Worm (Caenorhabditis elegans) whole organism, L1 larva: ENCODE measurements around the gene glp-1.

Experiments
- C04F5.9 ChIP-seq: sonication (generic microtip); optimal IDR thresholded peaks from 2 replicates; lab custom pipeline; 2016; ENCODE audit warnings: missing genetic modification characterization, missing compliant biosample characterization
- C16A3.4 ChIP-seq: fragments of 150-350 bp; optimal IDR thresholded peaks from 2 replicates; lab custom pipeline; 2014; ENCODE audit warnings: missing biosample characterization, missing genetic modification characterization
- C34B4.2 ChIP-seq: sonication (generic microtip); optimal IDR thresholded peaks from 2 replicates; lab custom pipeline; 2017; ENCODE audit warnings: mild to moderate bottlenecking, missing genetic modification characterization, missing compliant biosample characterization
- Y116A8C.19 ChIP-seq: sonication (generic microtip); optimal IDR thresholded peaks from 2 replicates; lab custom pipeline; 2016; ENCODE audit warnings: missing compliant biosample characterization, missing genetic modification characterization, borderline replicate concordance
- aha-1 ChIP-seq: fragments of 150-350 bp; optimal IDR thresholded peaks from 2 replicates; lab custom pipeline; 2014; ENCODE audit warnings: missing biosample characterization, missing genetic modification characterization
- aly-2 ChIP-seq: fragments of 150-350 bp; optimal IDR thresholded peaks from 2 replicates; lab custom pipeline; 2014; ENCODE audit warnings: missing biosample characterization, missing genetic modification characterization
- ama-1 ChIP-seq: fragments of 150-350 bp; optimal IDR thresholded peaks from 2 replicates; lab custom pipeline; 2014
- blmp-1 ChIP-seq: fragments of 150-350 bp; optimal IDR thresholded peaks from 2 replicates; lab custom pipeline; 2014; ENCODE audit warnings: missing biosample characterization, missing genetic modification characterization
- ceh-88 ChIP-seq: fragments of 200-800 bp; sonication (Bioruptor generic); IDR thresholded peaks from 2 replicates; pipeline ENCODE4 v1.3.6; 2022; ENCODE audit warnings: missing genetic modification characterization, missing compliant biosample characterization
- ces-1 ChIP-seq: fragments of 150-350 bp; optimal IDR thresholded peaks from 2 replicates; lab custom pipeline; 2014; ENCODE audit warnings: missing biosample characterization, missing genetic modification reagents, missing genetic modification characterization
- dsc-1 ChIP-seq: sonication (generic microtip); optimal IDR thresholded peaks from 2 replicates; lab custom pipeline; 2016; ENCODE audit warnings: mild to moderate bottlenecking, missing genetic modification characterization, missing compliant biosample characterization
- efl-1 ChIP-seq, 4 experiments: fragments of 150-350 bp; optimal IDR thresholded peaks in 3 of 4; peaks in 1 of 4; 1 replicate in 1 of 4; 2 replicates in 3 of 4; lab custom pipeline; 2014; ENCODE audit warnings: missing biosample characterization in 2 of 4, missing genetic modification characterization in 2 of 4, missing genetic modification reagents in 2 of 4
- efl-3 ChIP-seq: fragments of 200-800 bp; sonication (Bioruptor generic); optimal IDR thresholded peaks from 2 replicates; lab custom pipeline; 2018; ENCODE audit warnings: mild to moderate bottlenecking, missing genetic modification characterization, missing compliant biosample characterization
- egl-13 ChIP-seq: sonication (generic microtip); optimal IDR thresholded peaks from 2 replicates; lab custom pipeline; 2016; ENCODE audit warnings: missing genotype, missing genetic modification reagents, missing genetic modification characterization, missing compliant biosample characterization
- elt-2 ChIP-seq: sonication (generic microtip); optimal IDR thresholded peaks from 2 replicates; lab custom pipeline; 2016; ENCODE audit warnings: missing genetic modification characterization, mild to moderate bottlenecking, inconsistent platforms, missing compliant biosample characterization, missing genetic modification reagents
- ets-5 ChIP-seq: fragments of 200-800 bp; sonication (Bioruptor generic); IDR thresholded peaks from 2 replicates; pipeline ENCODE4 v1.3.6; 2022; ENCODE audit warnings: missing genetic modification characterization, missing compliant biosample characterization
- fkh-4 ChIP-seq: sonication (generic microtip); optimal IDR thresholded peaks from 2 replicates; lab custom pipeline; 2016; ENCODE audit warnings: missing compliant biosample characterization, missing genetic modification characterization, borderline replicate concordance
- fkh-8 ChIP-seq: sonication (generic microtip); optimal IDR thresholded peaks from 2 replicates; lab custom pipeline; 2016; ENCODE audit warnings: mild to moderate bottlenecking, missing genetic modification characterization, missing compliant biosample characterization
- fos-1 ChIP-seq: fragments of 150-350 bp; optimal IDR thresholded peaks from 2 replicates; lab custom pipeline; 2014; ENCODE audit warnings: missing biosample characterization, missing genetic modification characterization
- lin-13 ChIP-seq: fragments of 150-350 bp; optimal IDR thresholded peaks from 2 replicates; lab custom pipeline; 2014; ENCODE audit warnings: missing biosample characterization, missing genetic modification reagents, missing genetic modification characterization
- lin-14 ChIP-seq: fragments of 200-800 bp; sonication (Bioruptor generic); optimal IDR thresholded peaks from 2 replicates; lab custom pipeline; 2018; ENCODE audit warnings: mild to moderate bottlenecking, missing genetic modification characterization, moderate library complexity, missing compliant biosample characterization
- lin-15B ChIP-seq: fragments of 150-350 bp; sonication (generic microtip); optimal IDR thresholded peaks from 3 replicates; lab custom pipeline; 2014; ENCODE audit warnings: missing biosample characterization, missing genetic modification characterization
- lin-35 ChIP-seq, 2 experiments: fragments of 150-350 bp; optimal IDR thresholded peaks; 2 replicates each; lab custom pipeline; 2014; ENCODE audit warnings: missing biosample characterization in 2 of 2, missing genetic modification characterization in 2 of 2, missing genetic modification reagents in 2 of 2
- lin-39 ChIP-seq: fragments of 150-350 bp; optimal IDR thresholded peaks from 2 replicates; lab custom pipeline; 2014; ENCODE audit warnings: missing biosample characterization, missing genetic modification reagents, missing genetic modification characterization
- lir-3 ChIP-seq: sonication (generic microtip); optimal IDR thresholded peaks from 2 replicates; lab custom pipeline; 2016; ENCODE audit warnings: mild to moderate bottlenecking, missing genetic modification characterization, moderate library complexity, missing compliant biosample characterization; ENCODE audit not compliant: poor library complexity
- lsy-2 ChIP-seq, 2 experiments: fragments of 150-350 bp; optimal IDR thresholded peaks; 2 replicates each; lab custom pipeline; 2014; ENCODE audit warnings: missing biosample characterization in 2 of 2, missing genetic modification characterization in 2 of 2
- mdl-1 ChIP-seq, 2 experiments: fragments of 150-350 bp; optimal IDR thresholded peaks; 2 replicates each; lab custom pipeline; 2014 to 2017; ENCODE audit warnings: missing biosample characterization in 2 of 2, missing genetic modification characterization in 2 of 2, inconsistent platforms in 1 of 2
- mef-2 ChIP-seq: fragments of 150-350 bp; optimal IDR thresholded peaks from 2 replicates; lab custom pipeline; 2014; ENCODE audit warnings: missing biosample characterization, missing genetic modification characterization
- nhr-11 ChIP-seq: fragments of 150-350 bp; optimal IDR thresholded peaks from 2 replicates; lab custom pipeline; 2014; ENCODE audit warnings: missing biosample characterization, missing genetic modification characterization
- nhr-12 ChIP-seq: sonication (generic microtip); optimal IDR thresholded peaks from 2 replicates; lab custom pipeline; 2017; ENCODE audit warnings: missing biosample characterization, missing genetic modification characterization
- nhr-19 ChIP-seq: fragments of 200-800 bp; sonication (Bioruptor generic); conservative IDR thresholded peaks from 2 replicates; pipeline ENCODE4 v1.3.6; 2022; ENCODE audit warnings: missing genetic modification characterization, missing compliant biosample characterization
- nhr-20 ChIP-seq: sonication (generic microtip); optimal IDR thresholded peaks from 2 replicates; lab custom pipeline; 2016; ENCODE audit warnings: mild to moderate bottlenecking, missing genetic modification characterization, missing compliant biosample characterization
- nhr-237 ChIP-seq: fragments of 150-350 bp; optimal IDR thresholded peaks from 2 replicates; lab custom pipeline; 2014; ENCODE audit warnings: missing biosample characterization, missing genetic modification characterization
- nhr-71 ChIP-seq: sonication (generic microtip); optimal IDR thresholded peaks from 2 replicates; lab custom pipeline; 2016; ENCODE audit warnings: mild to moderate bottlenecking, missing genetic modification characterization, moderate library complexity, missing compliant biosample characterization
- nhr-76 ChIP-seq: sonication (generic microtip); optimal IDR thresholded peaks from 2 replicates; lab custom pipeline; 2017; ENCODE audit warnings: missing biosample characterization, missing genetic modification characterization
- nhr-77 ChIP-seq: fragments of 150-350 bp; optimal IDR thresholded peaks from 2 replicates; lab custom pipeline; 2014; ENCODE audit warnings: missing biosample characterization, missing genetic modification characterization
- pax-3 ChIP-seq: fragments of 200-800 bp; sonication (Bioruptor generic); optimal IDR thresholded peaks from 2 replicates; lab custom pipeline; 2018; ENCODE audit warnings: mild to moderate bottlenecking, missing genetic modification characterization, moderate library complexity, missing compliant biosample characterization
- pqm-1 ChIP-seq: sonication (generic microtip); optimal IDR thresholded peaks from 3 replicates; lab custom pipeline; 2017; ENCODE audit warnings: missing biosample characterization, missing genetic modification characterization
- rnt-1 ChIP-seq: sonication (generic microtip); optimal IDR thresholded peaks from 2 replicates; lab custom pipeline; 2016; ENCODE audit warnings: mild to moderate bottlenecking, missing genetic modification characterization, moderate library complexity, missing compliant biosample characterization
- skn-1 ChIP-seq: fragments of 150-350 bp; optimal IDR thresholded peaks from 2 replicates; lab custom pipeline; 2014; ENCODE audit warnings: missing biosample characterization, missing genetic modification characterization
- snu-23 ChIP-seq: sonication (generic microtip); optimal IDR thresholded peaks from 2 replicates; lab custom pipeline; 2016; ENCODE audit warnings: missing genetic modification characterization, missing compliant biosample characterization
- sptf-1 ChIP-seq: fragments of 150-350 bp; optimal IDR thresholded peaks from 2 replicates; lab custom pipeline; 2014; ENCODE audit warnings: missing biosample characterization, missing genetic modification characterization
- unc-130 ChIP-seq: fragments of 150-350 bp; optimal IDR thresholded peaks from 2 replicates; lab custom pipeline; 2017; ENCODE audit warnings: missing biosample characterization, missing genetic modification characterization, inconsistent platforms
- unc-98 ChIP-seq: fragments of 200-800 bp; sonication (Bioruptor generic); IDR thresholded peaks from 2 replicates; pipeline ENCODE4 v1.3.6; 2022; ENCODE audit warnings: missing genetic modification characterization, missing compliant biosample characterization
- vab-15 ChIP-seq: sonication (generic microtip); optimal IDR thresholded peaks from 2 replicates; lab custom pipeline; 2017; ENCODE audit warnings: missing genotype, mild to moderate bottlenecking, missing genetic modification characterization, missing compliant biosample characterization
- xbp-1 ChIP-seq: sonication (generic microtip); optimal IDR thresholded peaks from 2 replicates; lab custom pipeline; 2016; ENCODE audit warnings: missing genetic modification characterization, missing compliant biosample characterization

The glp-1 gene

DNA sequence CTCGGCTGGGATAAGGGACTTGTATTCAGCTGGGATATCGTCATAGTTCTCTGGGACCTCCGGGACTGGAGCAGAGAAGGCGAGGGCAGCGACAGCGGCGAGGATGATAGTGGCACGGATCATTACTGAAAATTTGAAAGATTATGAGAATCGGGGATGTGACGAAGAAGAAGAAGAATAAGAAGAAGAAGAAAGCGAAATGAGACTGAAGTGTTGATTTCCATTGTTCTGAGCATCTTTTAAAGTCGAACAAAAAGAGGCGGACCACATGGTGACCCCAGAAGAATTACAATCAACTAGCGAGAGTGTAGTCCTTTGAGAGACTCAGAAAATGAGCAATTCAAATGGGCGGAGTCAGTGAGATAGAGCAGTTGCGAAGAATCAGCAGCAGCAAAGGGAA lies 11.0 kb upstream of the glp-1 start, which contains the start of gene far-1 (continued):
- no peak for TF ChIP-seq ceh-88
- peak; percentile 22 for TF ChIP-seq nhr-19 (GFP tag; lab: Robert Waterston, UW)
- no peak for TF ChIP-seq nhr-237 (tag; lab: Kevin White, UChicago)
- TF ChIP-seq nhr-71 (tag; lab: Kevin White, UChicago) = peak; percentile 60
- peak; percentile 72 for TF ChIP-seq dsc-1
- TF ChIP-seq nhr-12 (tag; lab: Kevin White, UChicago) = no peak
- TF ChIP-seq aly-2 = no peak
- TF ChIP-seq nhr-20 (tag; lab: Kevin White, UChicago) = peak; percentile 38
- no peak for TF ChIP-seq nhr-76 (tag; lab: Kevin White, UChicago)
- TF ChIP-seq lir-3 (tag; lab: Kevin White, UChicago) = peak; percentile 14
- TF ChIP-seq lin-14 = peak; percentile 28
- no peak for TF ChIP-seq C04F5.9 (tag; lab: Kevin White, UChicago)

ce11 chrIII:9081763-9082162 lies 10.3 kb upstream of the glp-1 start, which contains the start of gene far-2:
Gene far-2 (plus strand): TSS chrIII:9081828.
- TF ChIP-seq nhr-76 (tag; lab: Kevin White, UChicago) = no peak
- TF ChIP-seq fkh-4 (tag; lab: Kevin White, UChicago) = no peak
- no peak for TF ChIP-seq egl-13 (tag; lab: Kevin White, UChicago)
- TF ChIP-seq aly-2 = no peak
- TF ChIP-seq nhr-237 (tag; lab: Kevin White, UChicago) = no peak
- TF ChIP-seq blmp-1 (tag; lab: Kevin White, UChicago) = no peak
- no peak for TF ChIP-seq ceh-88
- no peak for TF ChIP-seq ces-1 (GFP tag; lab: Kevin White, UChicago)
- no peak for TF ChIP-seq nhr-11 (tag; lab: Kevin White, UChicago)
- TF ChIP-seq efl-3 (GFP tag; lab: Kevin White, UChicago) = no peak
- no peak for TF ChIP-seq nhr-77 (tag; lab: Kevin White, UChicago)
- no peak for TF ChIP-seq pqm-1 (tag; lab: Kevin White, UChicago)
- no peak for TF ChIP-seq elt-2
- TF ChIP-seq pax-3 (tag; lab: Kevin White, UChicago) = no peak

- TF ChIP-seq nhr-71 (tag; lab: Kevin White, UChicago) = peak; percentile 62
- TF ChIP-seq lin-14 = peak; percentile 22
- no peak for TF ChIP-seq nhr-19 (GFP tag; lab: Robert Waterston, UW)
- peak in 1 of 2 experiments; percentile 18 for TF ChIP-seq lsy-2 (tag; optimal IDR thresholded peaks at IDR 0.05; lab: Kevin White, UChicago)
- TF ChIP-seq rnt-1 (tag; lab: Kevin White, UChicago) = peak; percentile 23
- TF ChIP-seq nhr-11 (tag; lab: Kevin White, UChicago) = no peak
- TF ChIP-seq snu-23 = peak; percentile 24
Observed at ce11 chrIII:9083118-9083517, 8.9 kb upstream of the glp-1 start.

DNA sequence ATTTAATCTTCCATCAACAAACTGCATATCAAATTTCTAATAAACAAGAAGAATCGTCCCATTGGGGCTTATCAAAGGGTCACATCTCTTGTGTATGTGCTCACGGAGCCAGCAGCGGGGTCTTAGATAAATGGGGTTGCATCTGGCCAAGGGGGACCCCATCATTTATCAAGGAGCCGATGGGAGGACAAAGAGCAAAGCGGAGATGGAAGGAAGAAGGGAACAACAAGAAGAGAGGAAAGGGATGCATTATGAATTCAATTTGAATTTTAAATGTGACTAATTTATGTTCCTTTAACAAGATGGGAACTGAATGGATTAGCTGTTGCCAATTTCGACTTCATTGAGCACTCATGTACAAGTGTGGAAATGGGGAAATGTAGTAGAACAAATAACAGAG lies 7.7 kb upstream of the glp-1 start:
- peak; percentile 21 for TF ChIP-seq lin-39
- no peak for TF ChIP-seq Y116A8C.19 (tag; lab: Kevin White, UChicago)
- TF ChIP-seq unc-98 (GFP tag; lab: Robert Waterston, UW) = no peak
- no peak for TF ChIP-seq vab-15 (tag; lab: Kevin White, UChicago)
- TF ChIP-seq pqm-1 (tag; lab: Kevin White, UChicago) = no peak
- no peak for TF ChIP-seq skn-1
- no peak for TF ChIP-seq xbp-1 (tag; lab: Kevin White, UChicago)
- no peak for TF ChIP-seq unc-130
- TF ChIP-seq ama-1 = no peak
- no peak for TF ChIP-seq sptf-1 (tag; lab: Kevin White, UChicago)
- TF ChIP-seq mef-2 = no peak
- no peak for TF ChIP-seq lin-15B
- TF ChIP-seq fos-1 (tag; lab: Kevin White, UChicago) = no peak
- no peak for TF ChIP-seq lin-35 (GFP tag; optimal IDR thresholded peaks at IDR 0.05; lab: Kevin White, UChicago)
- no peak for TF ChIP-seq aha-1
- no peak for TF ChIP-seq C34B4.2 (tag; lab: Kevin White, UChicago)
- TF ChIP-seq efl-1 (optimal IDR thresholded peaks at IDR 0.05; lab: Kevin White, UChicago) = no peak
- TF ChIP-seq efl-1 (GFP tag; optimal IDR thresholded peaks at IDR 0.05 in 1 of 2; lab: Kevin White, UChicago) = peak in 1 of 2 experiments; percentile 74
- TF ChIP-seq nhr-12 (tag; lab: Kevin White, UChicago) = no peak
- TF ChIP-seq lin-14 = peak; percentile 50
- TF ChIP-seq ets-5 (GFP tag; lab: Robert Waterston, UW) = no peak
- no peak for TF ChIP-seq lin-13
- peak in 1 of 2 experiments; percentile 16 for TF ChIP-seq lsy-2 (tag; optimal IDR thresholded peaks at IDR 0.05; lab: Kevin White, UChicago)
- peak; percentile 3 for TF ChIP-seq snu-23
- peak; percentile 23 for TF ChIP-seq rnt-1 (tag; lab: Kevin White, UChicago)
- TF ChIP-seq fkh-4 (tag; lab: Kevin White, UChicago) = no peak
- no peak for TF ChIP-seq fkh-8
- TF ChIP-seq mdl-1 (tag; optimal IDR thresholded peaks at IDR 0.05; lab: Kevin White, UChicago) = no peak
- peak; percentile 27 for TF ChIP-seq nhr-71 (tag; lab: Kevin White, UChicago)
- TF ChIP-seq C16A3.4 (tag; lab: Kevin White, UChicago) = no peak
- no peak for TF ChIP-seq aly-2
